Fruit fly (Drosophila melanogaster) whole organism, prepupa: ENCODE results near the gene Ubr1.
A peak's percentile ranks its signal among the peaks of the same experiment; 100 is the strongest.

Experiments used
- Blimp-1 ChIP-seq: fragments of 200-800 bp; sonication (Bioruptor generic); optimal IDR thresholded peaks from 3 replicates; lab custom pipeline; 2017; ENCODE audit warnings: missing biosample characterization, missing genetic modification characterization, mild to moderate bottlenecking, moderate library complexity, missing genetic modification reagents
- CG10631 ChIP-seq: fragments of 200-800 bp; sonication (Bioruptor generic); optimal IDR thresholded peaks from 2 replicates; lab custom pipeline; 2016; ENCODE audit warnings: missing biosample characterization, missing genetic modification characterization
- CG11294 ChIP-seq: fragments of 200-800 bp; sonication (Bioruptor generic); IDR thresholded peaks from 2 replicates; pipeline ENCODE4 v1.3.6; 2022; ENCODE audit warnings: missing biosample characterization, missing genetic modification characterization
- CG11762 ChIP-seq: fragments of 200-800 bp; sonication (Bioruptor generic); optimal IDR thresholded peaks from 3 replicates; lab custom pipeline; 2016; ENCODE audit warnings: missing biosample characterization, missing genetic modification characterization; ENCODE audit not compliant: insufficient read depth
- CG11902 ChIP-seq: fragments of 200-800 bp; sonication (Bioruptor generic); optimal IDR thresholded peaks from 3 replicates; lab custom pipeline; 2016; ENCODE audit warnings: missing biosample characterization, missing genetic modification characterization
- CG16779 ChIP-seq: fragments of 200-800 bp; sonication (Bioruptor generic); optimal IDR thresholded peaks from 3 replicates; lab custom pipeline; 2017; ENCODE audit warnings: missing biosample characterization, mild to moderate bottlenecking, missing genetic modification characterization
- CG3032 ChIP-seq: fragments of 200-800 bp; optimal IDR thresholded peaks from 2 replicates; lab custom pipeline; 2019; ENCODE audit warnings: missing biosample characterization, mild to moderate bottlenecking, missing genetic modification characterization, moderate library complexity
- CG32006 ChIP-seq: fragments of 200-800 bp; sonication (Bioruptor generic); optimal IDR thresholded peaks from 3 replicates; lab custom pipeline; 2017; ENCODE audit warnings: missing biosample characterization, mild to moderate bottlenecking, missing genetic modification characterization
- CG34406 ChIP-seq: fragments of 200-800 bp; sonication (Bioruptor generic); optimal IDR thresholded peaks from 3 replicates; lab custom pipeline; 2016; ENCODE audit warnings: missing biosample characterization, missing genetic modification characterization
- CG3919 ChIP-seq: fragments of 200-800 bp; sonication (Bioruptor generic); optimal IDR thresholded peaks from 3 replicates; lab custom pipeline; 2016; ENCODE audit warnings: missing biosample characterization, missing genetic modification characterization
- CG6163 ChIP-seq: fragments of 200-800 bp; sonication (Bioruptor generic); IDR thresholded peaks from 3 replicates; pipeline ENCODE4 v1.3.6; 2022; ENCODE audit warnings: missing biosample characterization, missing genetic modification characterization
- CG6276 ChIP-seq: fragments of 200-800 bp; sonication (Bioruptor generic); optimal IDR thresholded peaks from 2 replicates; lab custom pipeline; 2017; ENCODE audit warnings: missing biosample characterization, mild to moderate bottlenecking, missing genetic modification characterization
- CG6808 ChIP-seq: fragments of 200-800 bp; sonication (Bioruptor generic); optimal IDR thresholded peaks from 3 replicates; lab custom pipeline; 2017; ENCODE audit warnings: missing biosample characterization, missing genetic modification characterization, mild to moderate bottlenecking, moderate library complexity, missing genetic modification reagents
- CG6854 ChIP-seq: fragments of 200-800 bp; sonication (Bioruptor generic); optimal IDR thresholded peaks from 2 replicates; lab custom pipeline; 2017; ENCODE audit warnings: missing biosample characterization, mild to moderate bottlenecking, missing genetic modification characterization
- CG7368 ChIP-seq: fragments of 200-800 bp; sonication (Bioruptor generic); optimal IDR thresholded peaks from 3 replicates; lab custom pipeline; 2016; ENCODE audit warnings: missing biosample characterization, missing genetic modification characterization
- CG8119 ChIP-seq: fragments of 200-800 bp; sonication (Bioruptor generic); IDR thresholded peaks from 3 replicates; pipeline ENCODE4 v1.3.6; 2022; ENCODE audit warnings: missing biosample characterization, missing genetic modification characterization
- CG8319 ChIP-seq: fragments of 200-800 bp; sonication (Bioruptor generic); optimal IDR thresholded peaks from 3 replicates; lab custom pipeline; 2016; ENCODE audit warnings: missing biosample characterization, missing genetic modification characterization
- CG8632 ChIP-seq: fragments of 200-800 bp; sonication (Bioruptor generic); optimal IDR thresholded peaks from 3 replicates; lab custom pipeline; 2016; ENCODE audit warnings: missing biosample characterization, missing genetic modification characterization
- Eip75B ChIP-seq: fragments of 200-800 bp; sonication (Bioruptor generic); optimal IDR thresholded peaks from 3 replicates; lab custom pipeline; 2016; ENCODE audit warnings: missing biosample characterization, missing genetic modification characterization
- Eip78C ChIP-seq: fragments of 200-800 bp; sonication (Bioruptor generic); peaks from one replicate; lab custom pipeline; 2016; ENCODE audit warnings: missing biosample characterization, missing genetic modification characterization
- Eip93F ChIP-seq: fragments of 200-800 bp; sonication (Bioruptor generic); optimal IDR thresholded peaks from 2 replicates; lab custom pipeline; 2016; ENCODE audit warnings: missing biosample characterization, mild to moderate bottlenecking, missing genetic modification characterization
- Ets21C ChIP-seq: fragments of 200-800 bp; sonication (Bioruptor generic); optimal IDR thresholded peaks from 3 replicates; lab custom pipeline; 2016; ENCODE audit warnings: missing biosample characterization, missing genetic modification characterization
- Ets96B ChIP-seq: fragments of 200-800 bp; optimal IDR thresholded peaks from 2 replicates; lab custom pipeline; 2019; ENCODE audit warnings: missing biosample characterization, mild to moderate bottlenecking, missing genetic modification characterization, moderate library complexity
- Gug ChIP-seq: fragments of 200-800 bp; sonication (Bioruptor generic); IDR thresholded peaks from 2 replicates; pipeline ENCODE4 v1.3.6; 2022; ENCODE audit warnings: missing biosample characterization, missing genetic modification characterization
- Hr38 ChIP-seq: sonication (Bioruptor generic); optimal IDR thresholded peaks from 2 replicates; lab custom pipeline; 2016; ENCODE audit warnings: missing biosample characterization, missing genetic modification characterization
- Hr39 ChIP-seq: fragments of 200-800 bp; sonication (Bioruptor generic); optimal IDR thresholded peaks from 2 replicates; lab custom pipeline; 2016; ENCODE audit warnings: missing biosample characterization, missing genetic modification characterization
- Lpt ChIP-seq: fragments of 200-800 bp; sonication (Bioruptor generic); optimal IDR thresholded peaks from 3 replicates; lab custom pipeline; 2016; ENCODE audit warnings: missing biosample characterization, missing genetic modification characterization
- OdsH ChIP-seq: fragments of 200-800 bp; sonication (Bioruptor generic); optimal IDR thresholded peaks from 3 replicates; lab custom pipeline; 2016; ENCODE audit warnings: missing biosample characterization, missing genetic modification characterization
- Sox102F ChIP-seq: fragments of 200-800 bp; sonication (Bioruptor generic); optimal IDR thresholded peaks from 2 replicates; lab custom pipeline; 2016; ENCODE audit warnings: missing biosample characterization, mild to moderate bottlenecking, missing genetic modification characterization
- Sox14 ChIP-seq: fragments of 200-800 bp; sonication (Bioruptor generic); optimal IDR thresholded peaks from 3 replicates; lab custom pipeline; 2016; ENCODE audit warnings: missing biosample characterization, missing genetic modification characterization
- Sox15 ChIP-seq: fragments of 200-800 bp; sonication (Bioruptor generic); optimal IDR thresholded peaks from 3 replicates; lab custom pipeline; 2016; ENCODE audit warnings: missing biosample characterization, missing genetic modification characterization
- dac ChIP-seq: fragments of 200-800 bp; sonication (Bioruptor generic); optimal IDR thresholded peaks from 2 replicates; lab custom pipeline; 2017; ENCODE audit warnings: missing biosample characterization, mild to moderate bottlenecking, missing genetic modification characterization
- eg ChIP-seq: fragments of 200-800 bp; sonication (Bioruptor generic); IDR thresholded peaks from 3 replicates; pipeline ENCODE4 v1.3.6; 2022; ENCODE audit warnings: missing biosample characterization, missing genetic modification characterization
- fd59A ChIP-seq: fragments of 200-800 bp; sonication (Bioruptor generic); optimal IDR thresholded peaks from 2 replicates; lab custom pipeline; 2017; ENCODE audit warnings: missing biosample characterization, mild to moderate bottlenecking, missing genetic modification characterization, missing genetic modification reagents
- fd85E ChIP-seq: fragments of 200-800 bp; sonication (Bioruptor generic); optimal IDR thresholded peaks from 3 replicates; lab custom pipeline; 2016; ENCODE audit warnings: missing biosample characterization, missing genetic modification characterization
- fkh ChIP-seq: fragments of 200-800 bp; sonication (Bioruptor generic); optimal IDR thresholded peaks from 3 replicates; lab custom pipeline; 2017; ENCODE audit warnings: missing biosample characterization, mild to moderate bottlenecking, missing genetic modification characterization, moderate library complexity
- net ChIP-seq: fragments of 200-800 bp; sonication (Bioruptor generic); optimal IDR thresholded peaks from 3 replicates; lab custom pipeline; 2016; ENCODE audit warnings: missing biosample characterization, missing genetic modification characterization
- pdm3 ChIP-seq: fragments of 200-800 bp; sonication (Bioruptor generic); optimal IDR thresholded peaks from 3 replicates; lab custom pipeline; 2016; ENCODE audit warnings: missing biosample characterization, missing genetic modification characterization
- salr ChIP-seq, 2 experiments: fragments of 200-800 bp; sonication (Bioruptor generic); optimal IDR thresholded peaks; 3 replicates each; lab custom pipeline; 2016 to 2018; ENCODE audit warnings: missing biosample characterization in 2 of 2, missing genetic modification characterization in 2 of 2, mild to moderate bottlenecking in 1 of 2
- spab ChIP-seq: fragments of 200-800 bp; sonication (Bioruptor generic); optimal IDR thresholded peaks from 2 replicates; lab custom pipeline; 2017; ENCODE audit warnings: missing biosample characterization, mild to moderate bottlenecking, missing genetic modification characterization, missing genetic modification reagents
- svp ChIP-seq: fragments of 200-800 bp; sonication (Bioruptor generic); peaks from one replicate; lab custom pipeline; 2016; ENCODE audit warnings: missing biosample characterization, missing genetic modification characterization
- topi ChIP-seq: fragments of 200-800 bp; sonication (Bioruptor generic); optimal IDR thresholded peaks from 3 replicates; lab custom pipeline; 2016; ENCODE audit warnings: missing biosample characterization, missing genetic modification characterization

The Ubr1 gene

dm6 chrX:16930465-16931286, 37.8 kb downstream of the Ubr1 start (continued):
- TF ChIP-seq net (GFP tag; lab: Kevin White, UChicago): peak; percentile 37
- TF ChIP-seq salr (GFP tag; optimal IDR thresholded peaks at IDR 0.05; lab: Kevin White, UChicago): peak; percentile 37 to 64
- TF ChIP-seq CG16779 (tag; lab: Kevin White, UChicago): peak; percentile 54
- peak; percentile 69 for TF ChIP-seq CG6276
- no peak for TF ChIP-seq fd85E
- TF ChIP-seq Lpt (GFP tag; lab: Kevin White, UChicago): peak; percentile 65
- TF ChIP-seq spab (GFP tag; lab: Kevin White, UChicago): peak; percentile 42
- TF ChIP-seq Blimp-1 (GFP tag; lab: Kevin White, UChicago): peak; percentile 56
- peak; percentile 37 for TF ChIP-seq CG11902 (GFP tag; lab: Kevin White, UChicago)
- peak; percentile 84 for TF ChIP-seq eg (GFP tag; lab: Robert Waterston, UW)
- peak; percentile 76 for TF ChIP-seq CG10631
- TF ChIP-seq CG6808: peak; percentile 62
- peak; percentile 36 for TF ChIP-seq Hr39 (GFP tag; lab: Kevin White, UChicago)
- peak; percentile 69 for TF ChIP-seq fd59A
- TF ChIP-seq CG3919 (GFP tag; lab: Kevin White, UChicago): peak; percentile 78
- TF ChIP-seq Eip93F: peak; percentile 18
- peak; percentile 3 for TF ChIP-seq CG8319
- TF ChIP-seq Ets96B (tag; lab: Kevin White, UChicago): peak; percentile 70
- TF ChIP-seq Sox102F (GFP tag; lab: Kevin White, UChicago): peak; percentile 36

- no peak for TF ChIP-seq CG7368 (GFP tag; lab: Kevin White, UChicago)
- no peak for TF ChIP-seq CG11294 (GFP tag; lab: Robert Waterston, UW)
- TF ChIP-seq dac (GFP tag; lab: Kevin White, UChicago): no peak
- TF ChIP-seq Lpt (GFP tag; lab: Kevin White, UChicago): no peak
- no peak for TF ChIP-seq CG3032 (tag; lab: Kevin White, UChicago)
- no peak for TF ChIP-seq Ets21C (GFP tag; lab: Kevin White, UChicago)
- TF ChIP-seq CG8632 (GFP tag; lab: Kevin White, UChicago): no peak
- no peak for TF ChIP-seq Sox14 (GFP tag; lab: Kevin White, UChicago)
- no peak for TF ChIP-seq CG11762 (GFP tag; lab: Kevin White, UChicago)
- TF ChIP-seq topi: no peak
- TF ChIP-seq CG34406 (GFP tag; lab: Kevin White, UChicago): no peak
- TF ChIP-seq pdm3 (GFP tag; lab: Kevin White, UChicago): no peak
- no peak for TF ChIP-seq OdsH (GFP tag; lab: Kevin White, UChicago)
- TF ChIP-seq fkh (GFP tag; lab: Kevin White, UChicago): no peak
- no peak for TF ChIP-seq CG32006 (GFP tag; lab: Kevin White, UChicago)
- no peak for TF ChIP-seq CG6808
- TF ChIP-seq CG3919 (GFP tag; lab: Kevin White, UChicago): no peak
- TF ChIP-seq eg (GFP tag; lab: Robert Waterston, UW): no peak
- TF ChIP-seq CG16779 (tag; lab: Kevin White, UChicago): no peak
- TF ChIP-seq Hr38 (GFP tag; lab: Kevin White, UChicago): no peak
These were observed 41.8 kb downstream of the Ubr1 start for dm6 chrX:16926726-16927125.

dm6 chrX:16924069-16924721, 44.3 kb downstream of the Ubr1 start:
- peak; percentile 66 for TF ChIP-seq svp
- no peak for TF ChIP-seq Gug (GFP tag; lab: Robert Waterston, UW)
- no peak for TF ChIP-seq CG8632 (GFP tag; lab: Kevin White, UChicago)
- no peak for TF ChIP-seq Sox15
- TF ChIP-seq dac (GFP tag; lab: Kevin White, UChicago): no peak
- TF ChIP-seq CG6854 (GFP tag; lab: Kevin White, UChicago): no peak
- TF ChIP-seq Eip78C: peak; percentile 38
- TF ChIP-seq CG6163 (GFP tag; lab: Robert Waterston, UW): no peak
- no peak for TF ChIP-seq CG11762 (GFP tag; lab: Kevin White, UChicago)
- no peak for TF ChIP-seq salr (GFP tag; optimal IDR thresholded peaks at IDR 0.05; lab: Kevin White, UChicago)
- no peak for TF ChIP-seq Eip75B (GFP tag; lab: Kevin White, UChicago)
- TF ChIP-seq CG8119 (GFP tag; lab: Robert Waterston, UW): no peak
- TF ChIP-seq Lpt (GFP tag; lab: Kevin White, UChicago): no peak
- no peak for TF ChIP-seq CG34406 (GFP tag; lab: Kevin White, UChicago)
